Fruit fly (Drosophila melanogaster) whole organism, pupa: ENCODE data around the gene CG13458.

ENCODE experiments used
- CG12605 ChIP-seq: fragments of 200-800 bp; sonication (Bioruptor generic); IDR thresholded peaks from 2 replicates; pipeline ENCODE4 v1.3.6; 2022; ENCODE audit warnings: missing biosample characterization, missing genetic modification characterization
- CG13204 ChIP-seq: fragments of 200-800 bp; sonication (Bioruptor generic); optimal IDR thresholded peaks from 2 replicates; lab custom pipeline; 2018; ENCODE audit warnings: missing biosample characterization, mild to moderate bottlenecking, missing genetic modification characterization, moderate library complexity
- CG17806 ChIP-seq: fragments of 200-800 bp; sonication (Bioruptor generic); optimal IDR thresholded peaks from 2 replicates; lab custom pipeline; 2018; ENCODE audit warnings: missing biosample characterization, mild to moderate bottlenecking, missing genetic modification characterization, moderate library complexity
- CG8159 ChIP-seq: fragments of 200-800 bp; sonication (Bioruptor generic); optimal IDR thresholded peaks from 3 replicates; lab custom pipeline; 2018; ENCODE audit warnings: missing biosample characterization, mild to moderate bottlenecking, missing genetic modification characterization, moderate library complexity
- Ets98B ChIP-seq: fragments of 200-800 bp; sonication (Bioruptor generic); IDR thresholded peaks from 2 replicates; pipeline ENCODE4 v1.3.6; 2022; ENCODE audit warnings: missing biosample characterization, missing genetic modification characterization
- Snoo ChIP-seq: fragments of 200-800 bp; sonication (Bioruptor generic); optimal IDR thresholded peaks from 3 replicates; lab custom pipeline; 2017; ENCODE audit warnings: missing biosample characterization, mild to moderate bottlenecking, missing genetic modification characterization, inconsistent platforms
- gl ChIP-seq: fragments of 200-800 bp; sonication (Bioruptor generic); optimal IDR thresholded peaks from 2 replicates; lab custom pipeline; 2018; ENCODE audit warnings: missing biosample characterization, mild to moderate bottlenecking, missing genetic modification characterization
- rn ChIP-seq: fragments of 200-800 bp; sonication (Bioruptor generic); IDR thresholded peaks from 2 replicates; pipeline ENCODE4 v1.3.6; 2022; ENCODE audit warnings: missing biosample characterization, missing genetic modification characterization

dm6 chr3L:15161549-15161948, 48.2 kb downstream of the CG13458 start, which contains the start of gene CG6878:
- no peak for TF ChIP-seq CG17806 (tag; lab: Kevin White, UChicago)
- no peak for TF ChIP-seq Ets98B (GFP tag; lab: Robert Waterston, UW)
- no peak for TF ChIP-seq Snoo (tag; lab: Kevin White, UChicago)
- TF ChIP-seq CG13204 (GFP tag; lab: Kevin White, UChicago) = no peak
- no peak for TF ChIP-seq CG12605
- no peak for TF ChIP-seq rn (GFP tag; lab: Robert Waterston, UW)
- no peak for TF ChIP-seq gl
- TF ChIP-seq CG8159 (tag; lab: Kevin White, UChicago) = no peak
